Worm (Caenorhabditis elegans) whole organism, early embryonic: Measurements from ENCODE around the gene nhr-226.

Experiments used
- ama-1 ChIP-seq: fragments of 150-350 bp; optimal IDR thresholded peaks from 2 replicates; lab custom pipeline; 2014
- ceh-36 ChIP-seq: sonication (generic microtip); optimal IDR thresholded peaks from 2 replicates; lab custom pipeline; 2016; ENCODE audit warnings: missing genetic modification characterization, inconsistent platforms, missing compliant biosample characterization
- ets-7 ChIP-seq: sonication (generic microtip); optimal IDR thresholded peaks from 2 replicates; lab custom pipeline; 2016; ENCODE audit warnings: missing genotype, missing genetic modification characterization, missing compliant biosample characterization
- flt-1 ChIP-seq: fragments of 200-800 bp; sonication (Bioruptor generic); IDR thresholded peaks from 2 replicates; pipeline ENCODE4 v1.3.6; 2022; ENCODE audit warnings: missing genetic modification characterization, missing compliant biosample characterization
- hmbx-1 ChIP-seq: sonication (generic microtip); optimal IDR thresholded peaks from 2 replicates; lab custom pipeline; 2016; ENCODE audit warnings: mild to moderate bottlenecking, missing genetic modification characterization, missing compliant biosample characterization
- hnd-1 ChIP-seq: sonication (generic microtip); optimal IDR thresholded peaks from 2 replicates; lab custom pipeline; 2016; ENCODE audit warnings: missing genetic modification characterization, missing compliant biosample characterization
- scrt-1 ChIP-seq: fragments of 200-800 bp; sonication (Bioruptor generic); IDR thresholded peaks from 2 replicates; pipeline ENCODE4 v1.3.6; 2022; ENCODE audit warnings: missing genetic modification characterization, missing compliant biosample characterization
- sea-1 ChIP-seq: fragments of 200-800 bp; sonication (Bioruptor generic); conservative IDR thresholded peaks from 2 replicates; pipeline ENCODE4 v1.3.6; 2022; ENCODE audit warnings: missing genetic modification characterization, missing compliant biosample characterization

- no peak for TF ChIP-seq hmbx-1 (tag; lab: Kevin White, UChicago)
- TF ChIP-seq scrt-1 (GFP tag; lab: Robert Waterston, UW): no peak
- TF ChIP-seq sea-1 (GFP tag; lab: Robert Waterston, UW): no peak
- TF ChIP-seq ama-1: no peak
- no peak for TF ChIP-seq ceh-36 (tag; lab: Kevin White, UChicago)
- no peak for TF ChIP-seq flt-1 (GFP tag; lab: Robert Waterston, UW)
- no peak for TF ChIP-seq ets-7 (tag; lab: Kevin White, UChicago)
- no peak for TF ChIP-seq hnd-1 (tag; lab: Kevin White, UChicago)
Observed at ce11 chrV:2251774-2252173, 42.9 kb upstream of the nhr-226 start.
